Fruit fly (Drosophila melanogaster) whole organism, embryonic: Measurements from ENCODE around the gene CG16957.

Source experiments
- Aef1 ChIP-seq: fragments of 200-800 bp; sonication (Bioruptor generic); IDR thresholded peaks from 3 replicates; pipeline ENCODE4 v1.3.6; 2022; ENCODE audit warnings: missing biosample characterization, missing genetic modification characterization
- Blimp-1 ChIP-seq: fragments of 200-800 bp; sonication (Bioruptor generic); optimal IDR thresholded peaks from 3 replicates; lab custom pipeline; 2018; ENCODE audit warnings: missing biosample characterization, missing genetic modification characterization, mild to moderate bottlenecking, moderate library complexity, missing genetic modification reagents
- CG12219 ChIP-seq: fragments of 200-800 bp; sonication (Bioruptor generic); optimal IDR thresholded peaks from 3 replicates; lab custom pipeline; 2018; ENCODE audit warnings: missing biosample characterization, mild to moderate bottlenecking, missing genetic modification characterization
- CG12391 ChIP-seq: fragments of 200-800 bp; sonication (Bioruptor generic); optimal IDR thresholded peaks from 3 replicates; lab custom pipeline; 2018; ENCODE audit warnings: missing biosample characterization, mild to moderate bottlenecking, missing genetic modification characterization, moderate library complexity
- CG13287 ChIP-seq: fragments of 200-800 bp; sonication (Bioruptor generic); IDR thresholded peaks from 2 replicates; pipeline ENCODE4 v1.3.6; 2022; ENCODE audit warnings: missing biosample characterization, missing genetic modification characterization; ENCODE audit not compliant: partially characterized antibody
- CG1603 ChIP-seq: fragments of 200-800 bp; sonication (Bioruptor generic); optimal IDR thresholded peaks from 2 replicates; lab custom pipeline; 2019; ENCODE audit warnings: missing biosample characterization, mild to moderate bottlenecking, missing genetic modification characterization, moderate library complexity
- CG16815 ChIP-seq: fragments of 200-800 bp; sonication (Bioruptor generic); optimal IDR thresholded peaks from 3 replicates; lab custom pipeline; 2017; ENCODE audit warnings: missing biosample characterization, mild to moderate bottlenecking, missing genetic modification characterization
- CG18764 ChIP-seq: fragments of 200-800 bp; sonication (Bioruptor generic); optimal IDR thresholded peaks from 3 replicates; lab custom pipeline; 2016; ENCODE audit warnings: missing biosample characterization, missing genetic modification characterization
- CG33213 ChIP-seq: fragments of 200-800 bp; sonication (Bioruptor generic); optimal IDR thresholded peaks from 3 replicates; lab custom pipeline; 2016; ENCODE audit warnings: missing biosample characterization, missing genetic modification characterization
- CG34376 ChIP-seq: fragments of 200-800 bp; sonication (Bioruptor generic); optimal IDR thresholded peaks from 2 replicates; lab custom pipeline; 2018; ENCODE audit warnings: missing biosample characterization, mild to moderate bottlenecking, missing genetic modification characterization
- CG3995 ChIP-seq: fragments of 200-800 bp; sonication (Bioruptor generic); optimal IDR thresholded peaks from 3 replicates; lab custom pipeline; 2016; ENCODE audit warnings: missing biosample characterization, missing genetic modification characterization
- CG42726 ChIP-seq: fragments of 200-800 bp; sonication (Bioruptor generic); IDR thresholded peaks from 2 replicates; pipeline ENCODE4 v1.3.6; 2022; ENCODE audit warnings: missing biosample characterization, missing genetic modification characterization; ENCODE audit not compliant: partially characterized antibody
- CG6272 ChIP-seq: fragments of 200-800 bp; sonication (Bioruptor generic); IDR thresholded peaks from 2 replicates; pipeline ENCODE4 v1.3.6; 2022; ENCODE audit warnings: missing biosample characterization, missing genetic modification characterization
- CG7786 ChIP-seq: fragments of 200-800 bp; sonication (Bioruptor generic); optimal IDR thresholded peaks from 2 replicates; lab custom pipeline; 2016; ENCODE audit warnings: missing biosample characterization, missing genetic modification characterization
- CG9797 ChIP-seq: fragments of 200-800 bp; sonication (Bioruptor generic); optimal IDR thresholded peaks from 3 replicates; lab custom pipeline; 2018; ENCODE audit warnings: missing biosample characterization, mild to moderate bottlenecking, missing genetic modification characterization
- Camta ChIP-seq: fragments of 200-800 bp; sonication (Bioruptor generic); optimal IDR thresholded peaks from 2 replicates; lab custom pipeline; 2016; ENCODE audit warnings: missing biosample characterization, missing genetic modification characterization
- E2f1 ChIP-seq: fragments of 200-800 bp; sonication (Bioruptor generic); IDR thresholded peaks from 2 replicates; pipeline ENCODE4 v1.3.6; 2022; ENCODE audit warnings: missing biosample characterization, missing genetic modification characterization
- H2.0 ChIP-seq: fragments of 200-800 bp; sonication (Bioruptor generic); IDR thresholded peaks from 2 replicates; pipeline ENCODE4 v1.3.6; 2022; ENCODE audit warnings: missing biosample characterization, missing genetic modification characterization
- HHEX ChIP-seq: fragments of 200-800 bp; sonication (Bioruptor generic); optimal IDR thresholded peaks from 3 replicates; lab custom pipeline; 2017; ENCODE audit warnings: missing biosample characterization, mild to moderate bottlenecking, missing genetic modification characterization, missing genetic modification reagents
- HLHmδ ChIP-seq: fragments of 200-800 bp; sonication (Bioruptor generic); optimal IDR thresholded peaks from 2 replicates; lab custom pipeline; 2018; ENCODE audit warnings: missing biosample characterization, mild to moderate bottlenecking, missing genetic modification characterization, moderate library complexity
- Hey ChIP-seq: fragments of 200-800 bp; sonication (Bioruptor generic); optimal IDR thresholded peaks from 3 replicates; lab custom pipeline; 2018; ENCODE audit warnings: missing biosample characterization, mild to moderate bottlenecking, missing genetic modification characterization
- Lpt ChIP-seq: fragments of >200 bp; optimal IDR thresholded peaks from 2 replicates; lab custom pipeline; 2018; ENCODE audit warnings: missing biosample characterization, missing genetic modification characterization
- NFAT ChIP-seq: fragments of 200-800 bp; sonication (Bioruptor generic); IDR thresholded peaks from 2 replicates; pipeline ENCODE4 v1.3.6; 2022; ENCODE audit warnings: missing biosample characterization, missing genetic modification characterization
- Oli ChIP-seq: fragments of 200-800 bp; sonication (Bioruptor generic); optimal IDR thresholded peaks from 2 replicates; lab custom pipeline; 2018; ENCODE audit warnings: missing biosample characterization, mild to moderate bottlenecking, missing genetic modification characterization, moderate library complexity
- Pdp1 ChIP-seq, 2 experiments: fragments of 200-800 bp; sonication (Bioruptor generic); optimal IDR thresholded peaks; 3 replicates each; lab custom pipeline; 2016; ENCODE audit warnings: missing biosample characterization in 2 of 2, missing genetic modification characterization in 2 of 2, mild to moderate bottlenecking in 1 of 2, moderate library complexity in 1 of 2
- Sry-δ ChIP-seq: fragments of 200-800 bp; sonication (Bioruptor generic); optimal IDR thresholded peaks from 2 replicates; lab custom pipeline; 2016; ENCODE audit warnings: missing biosample characterization, missing genetic modification characterization
- Vsx1 ChIP-seq: fragments of 200-800 bp; sonication (Bioruptor generic); optimal IDR thresholded peaks from 2 replicates; lab custom pipeline; 2017; ENCODE audit warnings: missing biosample characterization, mild to moderate bottlenecking, missing genetic modification characterization, missing genetic modification reagents
- Xbp1 ChIP-seq: fragments of 200-800 bp; sonication (Bioruptor generic); optimal IDR thresholded peaks from 3 replicates; lab custom pipeline; 2016; ENCODE audit warnings: missing biosample characterization, mild to moderate bottlenecking, missing genetic modification characterization
- YL-1 ChIP-seq: fragments of 200-800 bp; sonication (Bioruptor generic); optimal IDR thresholded peaks from 3 replicates; lab custom pipeline; 2017; ENCODE audit warnings: missing biosample characterization, mild to moderate bottlenecking, missing genetic modification characterization
- ab ChIP-seq: fragments of 200-800 bp; sonication (Bioruptor generic); optimal IDR thresholded peaks from 2 replicates; lab custom pipeline; 2016; ENCODE audit warnings: missing biosample characterization, missing genetic modification characterization
- ac ChIP-seq: fragments of 200-800 bp; sonication (Bioruptor generic); optimal IDR thresholded peaks from 3 replicates; lab custom pipeline; 2017; ENCODE audit warnings: missing biosample characterization, mild to moderate bottlenecking, missing genetic modification characterization
- cato ChIP-seq: fragments of 200-800 bp; sonication (Bioruptor generic); optimal IDR thresholded peaks from 2 replicates; lab custom pipeline; 2016; ENCODE audit warnings: missing biosample characterization, missing genetic modification characterization, borderline replicate concordance
- cg ChIP-seq: fragments of 200-800 bp; sonication (Bioruptor generic); optimal IDR thresholded peaks from 3 replicates; lab custom pipeline; 2019; ENCODE audit warnings: missing biosample characterization, mild to moderate bottlenecking, missing genetic modification characterization, moderate library complexity
- ems ChIP-seq: fragments of 200-800 bp; sonication (Bioruptor generic); optimal IDR thresholded peaks from 3 replicates; lab custom pipeline; 2016; ENCODE audit warnings: missing biosample characterization, missing genetic modification characterization
- ewg ChIP-seq: fragments of 200-800 bp; sonication (Bioruptor generic); optimal IDR thresholded peaks from 3 replicates; lab custom pipeline; 2017; ENCODE audit warnings: mild to moderate bottlenecking, missing biosample characterization, missing genetic modification reagents, missing genetic modification characterization
- fu2 ChIP-seq: fragments of 200-800 bp; sonication (Bioruptor generic); optimal IDR thresholded peaks from 2 replicates; lab custom pipeline; 2016; ENCODE audit warnings: missing biosample characterization, missing genetic modification characterization
- gfzf ChIP-seq: fragments of 200-800 bp; sonication (Bioruptor generic); optimal IDR thresholded peaks from 2 replicates; lab custom pipeline; 2016; ENCODE audit warnings: missing biosample characterization, mild to moderate bottlenecking, missing genetic modification characterization, moderate library complexity
- gsb ChIP-seq: fragments of 200-800 bp; sonication (Bioruptor generic); IDR thresholded peaks from 2 replicates; pipeline ENCODE4 v1.3.6; 2022; ENCODE audit warnings: missing biosample characterization, missing genetic modification characterization
- lov ChIP-seq, 2 experiments: fragments of 200-800 bp in 1 of 2; fragments of >200 bp in 1 of 2; sonication (Bioruptor generic) in 1 of 2; IDR thresholded peaks in 1 of 2; optimal IDR thresholded peaks in 1 of 2; 2 replicates in 1 of 2; 3 replicates in 1 of 2; pipeline versions ENCODE4 v1.3.6 to Lab custom; 2017 to 2022; ENCODE audit warnings: missing biosample characterization in 1 of 2, missing genetic modification characterization in 1 of 2
- maf-S ChIP-seq: fragments of 200-800 bp; sonication (Bioruptor generic); optimal IDR thresholded peaks from 2 replicates; lab custom pipeline; 2016; ENCODE audit warnings: missing biosample characterization, missing genetic modification characterization
- mam ChIP-seq: fragments of 200-800 bp; sonication (Bioruptor generic); optimal IDR thresholded peaks from 3 replicates; lab custom pipeline; 2016; ENCODE audit warnings: missing biosample characterization, missing genetic modification characterization
- psq ChIP-seq: fragments of 200-800 bp; sonication (Bioruptor generic); optimal IDR thresholded peaks from 2 replicates; lab custom pipeline; 2017; ENCODE audit warnings: missing biosample characterization, missing genetic modification characterization
- slbo ChIP-seq: fragments of 200-800 bp; sonication (Bioruptor generic); IDR thresholded peaks from 2 replicates; pipeline ENCODE4 v1.3.6; 2022; ENCODE audit warnings: missing biosample characterization, missing genetic modification characterization
- so ChIP-seq: fragments of 200-800 bp; sonication (Bioruptor generic); IDR thresholded peaks from 3 replicates; pipeline ENCODE4 v1.3.6; 2022; ENCODE audit warnings: missing biosample characterization, missing genetic modification characterization
- stwl ChIP-seq: fragments of 200-800 bp; sonication (Bioruptor generic); optimal IDR thresholded peaks from 3 replicates; lab custom pipeline; 2018; ENCODE audit warnings: missing biosample characterization, mild to moderate bottlenecking, missing genetic modification characterization, moderate library complexity
- tgo ChIP-seq: fragments of 200-800 bp; sonication (Bioruptor generic); IDR thresholded peaks from 3 replicates; pipeline ENCODE4 v1.3.6; 2022; ENCODE audit warnings: missing biosample characterization, missing genetic modification characterization
- tll ChIP-seq, 2 experiments: fragments of 200-800 bp in 1 of 2; fragments of >200 bp in 1 of 2; sonication (Bioruptor generic) in 1 of 2; optimal IDR thresholded peaks; 2 replicates each; lab custom pipeline; 2017 to 2019; ENCODE audit warnings: missing biosample characterization in 2 of 2, missing genetic modification characterization in 2 of 2, mild to moderate bottlenecking in 1 of 2, moderate library complexity in 1 of 2
- z ChIP-seq: fragments of 200-800 bp; sonication (Bioruptor generic); IDR thresholded peaks from 3 replicates; pipeline ENCODE4 v1.3.6; 2022; ENCODE audit warnings: missing biosample characterization, missing genetic modification characterization
- zf30C ChIP-seq: fragments of 200-800 bp; sonication (Bioruptor generic); optimal IDR thresholded peaks from 3 replicates; lab custom pipeline; 2018; ENCODE audit warnings: missing biosample characterization, mild to moderate bottlenecking, missing genetic modification characterization
- zfh1 ChIP-seq: fragments of 200-800 bp; sonication (Bioruptor generic); IDR thresholded peaks from 3 replicates; pipeline ENCODE4 v1.3.6; 2022; ENCODE audit warnings: missing biosample characterization, missing genetic modification characterization

CG16957 gene

DNA sequence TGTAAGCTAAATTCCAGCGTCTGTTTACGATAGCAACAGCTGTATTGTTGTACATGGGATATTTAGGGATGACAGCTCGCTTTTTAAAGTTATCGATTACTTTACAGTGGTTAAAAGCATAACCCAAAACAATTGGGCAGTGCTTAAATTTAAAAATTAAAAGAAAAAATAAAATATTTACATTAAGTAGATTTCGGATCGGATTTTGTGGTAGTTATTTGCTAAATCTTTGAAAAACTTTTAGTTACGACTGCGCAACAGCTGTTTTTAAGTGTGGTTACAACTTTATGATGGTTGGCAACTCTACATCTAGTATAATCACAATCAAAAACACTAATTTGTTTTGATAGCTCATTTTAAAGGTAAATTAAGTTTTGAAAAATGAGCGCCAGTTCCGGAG is 8.7 kb downstream of the CG16957 start, which contains the start of the genes Ing5 and CG7099:
TSS of gene Ing5 (minus strand) at position 58 of the 400 bp plus-strand sequence.
TSS of gene CG7099 (plus strand) at position 317 of the 400 bp plus-strand sequence.
- TF ChIP-seq ems (peak; percentile 95), CG42726 (0 out of 2 replicates have a peak, but pooled peaks have one; percentile 48), tgo (GFP tag; lab: Robert Waterston, UW) (peak; percentile 96), ab (GFP tag; lab: Kevin White, UChicago) (peak; percentile 89), CG18764 (GFP tag; lab: Kevin White, UChicago) (peak; percentile 96), CG1603 (tag; lab: Kevin White, UChicago) (peak; percentile 65), gsb (peak; percentile 89), HHEX (GFP tag; lab: Kevin White, UChicago) (peak; percentile 95), Lpt (GFP tag; lab: Kevin White, UChicago) (no peak), slbo (GFP tag; lab: Robert Waterston, UW) (peak; percentile 99), YL-1 (peak; percentile 92), CG6272 (peak; percentile 98), tll (GFP tag; optimal IDR thresholded peaks at IDR 0.05; lab: Kevin White, UChicago) (peak in 1 of 2 experiments; percentile 43), Xbp1 (GFP tag; lab: Kevin White, UChicago) (peak; percentile 99), cato (GFP tag; lab: Kevin White, UChicago) (peak; percentile 94), HLHmδ (no peak), maf-S (GFP tag; lab: Kevin White, UChicago) (peak; percentile 91), Sry-δ (GFP tag; lab: Kevin White, UChicago) (peak; percentile 83), Blimp-1 (GFP tag; lab: Kevin White, UChicago) (peak; percentile 94), cg (no peak), NFAT (GFP tag; lab: Robert Waterston, UW) (peak; percentile 95), mam (GFP tag; lab: Kevin White, UChicago) (peak; percentile 94), zfh1 (peak; percentile 97), CG13287 (GFP tag; lab: Robert Waterston, UW) (peak; percentile 83), Aef1 (GFP tag; lab: Robert Waterston, UW) (peak; percentile 98), gfzf (peak; percentile 4), H2.0 (GFP tag; lab: Robert Waterston, UW) (peak; percentile 96), ewg (GFP tag; lab: Kevin White, UChicago) (peak; percentile 93), Vsx1 (GFP tag; lab: Kevin White, UChicago) (peak; percentile 93), CG16815 (GFP tag; lab: Kevin White, UChicago) (peak; percentile 95), CG12219 (peak; percentile 85), lov (optimal IDR thresholded peaks at IDR 0.05; lab: Kevin White, UChicago) (no peak), lov (GFP tag; IDR thresholded peaks at IDR 0.05; lab: Robert Waterston, UW) (peak; percentile 94), CG33213 (GFP tag; lab: Kevin White, UChicago) (peak; percentile 81), so (GFP tag; lab: Robert Waterston, UW) (peak; percentile 94), fu2 (peak; percentile 82), stwl (tag; lab: Kevin White, UChicago) (peak; percentile 92), Oli (tag; lab: Kevin White, UChicago) (peak; percentile 94), psq (GFP tag; lab: Kevin White, UChicago) (peak; percentile 91), E2f1 (GFP tag; lab: Robert Waterston, UW) (peak; percentile 96), Camta (GFP tag; lab: Kevin White, UChicago) (peak; percentile 92), CG7786 (GFP tag; lab: Kevin White, UChicago) (peak; percentile 86), zf30C (no peak), CG3995 (GFP tag; lab: Kevin White, UChicago) (peak; percentile 73), Hey (tag; lab: Kevin White, UChicago) (no peak), z (GFP tag; lab: Robert Waterston, UW) (peak; percentile 49; the same call in 1 of the 3 replicates), ac (GFP tag; lab: Kevin White, UChicago) (peak; percentile 82), CG12391 (tag; lab: Kevin White, UChicago) (peak; percentile 98), CG9797 (GFP tag; lab: Kevin White, UChicago) (peak; percentile 22), CG34376 (GFP tag; lab: Kevin White, UChicago) (peak; percentile 88), Pdp1 (GFP tag; optimal IDR thresholded peaks at IDR 0.05; lab: Kevin White, UChicago) (peak; percentile 92 to 94)
